Fruit fly (Drosophila melanogaster) whole organism: Measurements from ENCODE around the gene Pgam5.

ENCODE experiments used
- CG8478 ChIP-seq: fragments of >200 bp; optimal IDR thresholded peaks from 2 replicates; lab custom pipeline; 2018; ENCODE audit warnings: inconsistent platforms
- EcR ChIP-seq, 2 experiments: fragments of >200 bp; optimal IDR thresholded peaks; 2 replicates each; lab custom pipeline; 2017; ENCODE audit warnings: missing biosample characterization in 2 of 2, missing genetic modification characterization in 2 of 2, missing genetic modification reagents in 2 of 2
- pan ChIP-seq: fragments of >200 bp; optimal IDR thresholded peaks from 2 replicates; lab custom pipeline; 2017
- psq ChIP-seq: fragments of >200 bp; optimal IDR thresholded peaks from 2 replicates; lab custom pipeline; 2017
- usp ChIP-seq: fragments of >200 bp; optimal IDR thresholded peaks from 2 replicates; lab custom pipeline; 2017; ENCODE audit warnings: missing biosample characterization, missing genetic modification characterization, mixed read lengths

DNA sequence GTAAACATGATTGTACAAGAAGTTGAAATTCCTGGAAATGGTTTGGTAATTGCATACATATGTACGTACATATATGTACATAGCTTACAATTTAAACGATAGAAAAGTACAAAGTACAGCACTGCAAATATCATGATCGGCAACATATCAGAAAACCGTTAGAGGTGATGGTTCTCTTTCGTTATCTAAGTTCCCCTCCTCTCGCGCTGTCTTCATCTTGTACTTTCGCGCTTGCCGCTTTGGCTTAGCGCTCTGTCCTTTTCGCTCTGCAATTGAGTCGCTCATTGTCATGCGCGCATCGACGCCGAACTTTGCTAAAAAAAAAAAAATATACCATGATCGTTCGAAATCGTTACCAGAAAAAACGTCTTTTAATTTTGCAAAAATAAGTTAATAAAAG lies 30.6 kb upstream of the Pgam5 start:
- TF ChIP-seq usp (no peak), CG8478 (lab: Kevin White, UChicago) (no peak), EcR (GFP tag; optimal IDR thresholded peaks at IDR 0.05; lab: Kevin White, UChicago) (no peak), pan (lab: Kevin White, UChicago) (no peak), psq (no peak)
